Fruit fly (Drosophila melanogaster): ENCODE measurements around the gene frc.

Gene frc

DNA sequence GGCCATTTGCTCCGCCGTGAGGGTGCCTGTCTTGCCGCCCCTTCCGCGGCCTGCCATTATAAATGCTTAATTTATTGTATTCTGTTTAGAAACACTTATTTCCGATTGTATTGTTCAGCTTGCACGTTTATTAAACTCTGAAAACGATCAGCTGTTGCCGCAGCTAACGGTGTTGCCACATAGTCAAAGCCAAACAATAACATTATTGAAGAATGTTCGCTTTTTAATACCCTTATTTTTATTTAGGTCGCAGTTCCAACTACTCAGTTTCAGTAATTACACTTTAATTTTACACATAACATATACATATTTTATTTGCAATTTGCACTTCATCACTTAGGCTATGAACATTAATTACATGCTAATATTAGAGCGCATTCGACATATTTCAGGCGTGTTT lies 6.0 kb downstream of the frc start, which contains the start of gene Polr3G (continued):
- TF ChIP-seq CG3163 (GFP tag; optimal IDR thresholded peaks at IDR 0.05) (no peak), ci (GFP tag; IDR thresholded peaks at IDR 0.05) (0 out of 3 replicates have a peak, but pooled peaks have one; percentile 45), gcm2 (GFP tag; optimal IDR thresholded peaks at IDR 0.05) (no peak), kah (GFP tag; optimal IDR thresholded peaks at IDR 0.05) (no peak), Dref (GFP tag; IDR thresholded peaks at IDR 0.05) (no peak), CG34422 (GFP tag; IDR thresholded peaks at IDR 0.05) (peak; percentile 55; the same call in 1 of the 3 replicates), CG9797 (GFP tag; optimal IDR thresholded peaks at IDR 0.05) (no peak), gem (tag; optimal IDR thresholded peaks at IDR 0.05) (peak; percentile 26), YL-1 (GFP tag; optimal IDR thresholded peaks at IDR 0.05) (peak; percentile 26), HmgZ (tag; optimal IDR thresholded peaks at IDR 0.05) (peak; percentile 35), dm (GFP tag; optimal IDR thresholded peaks at IDR 0.05) (peak; percentile 67), Sry-δ (GFP tag; optimal IDR thresholded peaks at IDR 0.05) (peak; percentile 11), Bgb (GFP tag; IDR thresholded peaks at IDR 0.05; ENCODE audit: partially characterized antibody) (no peak), chinmo (GFP tag; IDR thresholded peaks at IDR 0.05; ENCODE audit: partially characterized antibody) (no peak), crp (GFP tag; optimal IDR thresholded peaks at IDR 0.05) (peak; percentile 59 to 93), CG14710 (tag; optimal IDR thresholded peaks at IDR 0.05) (peak; percentile 35), dpn (GFP tag; optimal IDR thresholded peaks at IDR 0.05) (peak in 1 of 2 experiments; percentile 15), D19A (tag; optimal IDR thresholded peaks at IDR 0.05) (peak; percentile 99), Mrtf (GFP tag; IDR thresholded peaks at IDR 0.05) (no peak), CG4617 (GFP tag; optimal IDR thresholded peaks at IDR 0.05; ENCODE audit: borderline replicate concordance) (no peak), Dll (GFP tag; IDR thresholded peaks at IDR 0.05; ENCODE audit: partially characterized antibody) (peak; percentile 34; the same call in 1 of the 4 replicates), sqz (GFP tag; optimal IDR thresholded peaks at IDR 0.05) (no peak), Deaf1 (tag; optimal IDR thresholded peaks at IDR 0.05) (no peak)

dm6 chr3L:17425132-17425713 lies 7.8 kb downstream of the frc start, which contains the start of the genes Sec3 and COX7B:
Gene Sec3 (minus strand): TSS chr3L:17425217.
Gene COX7B (plus strand): TSS chr3L:17425477.
- TF ChIP-seq CG3407 (GFP tag; optimal IDR thresholded peaks at IDR 0.05) (no peak), CG16863 (GFP tag; optimal IDR thresholded peaks at IDR 0.05) (peak; percentile 41), Atf6 (GFP tag; IDR thresholded peaks at IDR 0.05) (0 out of 2 replicates have a peak, but pooled peaks have one; percentile 29), CG6791 (GFP tag; IDR thresholded peaks at IDR 0.05; ENCODE audit: partially characterized antibody) (peak; percentile 73; the same call in 2 of the 3 replicates), CG5180 (GFP tag; optimal IDR thresholded peaks at IDR 0.05) (no peak), ind (GFP tag; optimal IDR thresholded peaks at IDR 0.05) (peak; percentile 66), lbe (GFP tag; optimal IDR thresholded peaks at IDR 0.05) (peak; percentile 72), otp (GFP tag; IDR thresholded peaks at IDR 0.05) (peak; percentile 56; the same call in 1 of the 3 replicates), slou (GFP tag; optimal IDR thresholded peaks at IDR 0.05) (peak; percentile 37), toy (GFP tag; IDR thresholded peaks at IDR 0.05) (no peak), mld (GFP tag; IDR thresholded peaks at IDR 0.05; ENCODE audit: partially characterized antibody) (peak; percentile 77; the same call in 2 of the 3 replicates), CG7357 (GFP tag; IDR thresholded peaks at IDR 0.05) (0 out of 3 replicates have a peak, but pooled peaks have one; percentile 34), Hmr (GFP tag; optimal IDR thresholded peaks at IDR 0.05) (peak; percentile 57), fru (optimal IDR thresholded peaks at IDR 0.05) (no peak), Sox100B (GFP tag; optimal IDR thresholded peaks at IDR 0.05) (peak; percentile 20), unc-4 (GFP tag; IDR thresholded peaks at IDR 0.05; ENCODE audit: partially characterized antibody) (peak; percentile 95), Abd-B (GFP tag; optimal IDR thresholded peaks at IDR 0.05) (peak; percentile 62), Usf (GFP tag; optimal IDR thresholded peaks at IDR 0.05) (no peak), CG7786 (GFP tag; optimal IDR thresholded peaks at IDR 0.05) (peak; percentile 17), HHEX (GFP tag; optimal IDR thresholded peaks at IDR 0.05) (peak; percentile 21), CG1529 (GFP tag; optimal IDR thresholded peaks at IDR 0.05) (peak; percentile 65), E2f2 (GFP tag; IDR thresholded peaks at IDR 0.05) (peak; percentile 32; the same call in 1 of the 2 replicates), Mad (GFP tag; optimal IDR thresholded peaks at IDR 0.05) (peak; percentile 52), nom (GFP tag; optimal IDR thresholded peaks at IDR 0.05) (peak; percentile 15), her (GFP tag; optimal IDR thresholded peaks at IDR 0.05) (peak; percentile 8), hkb (optimal IDR thresholded peaks at IDR 0.05) (peak; percentile 32), hkb (GFP tag; IDR thresholded peaks at IDR 0.05) (no peak)
